Worm (Caenorhabditis elegans) whole organism, L2 larva: ENCODE data around the gene K11D12.8.

ENCODE experiments used
- F13H6.1 ChIP-seq: sonication (generic microtip); optimal IDR thresholded peaks from 2 replicates; lab custom pipeline; 2016; ENCODE audit warnings: missing genetic modification characterization, missing compliant biosample characterization
- R02D3.7 ChIP-seq: fragments of 150-350 bp; optimal IDR thresholded peaks from 2 replicates; lab custom pipeline; 2014; ENCODE audit warnings: missing biosample characterization, missing genetic modification characterization
- Y55F3AM.14 ChIP-seq: fragments of 200-800 bp; sonication (Bioruptor generic); optimal IDR thresholded peaks from 2 replicates; lab custom pipeline; 2018; ENCODE audit warnings: mild to moderate bottlenecking, missing genetic modification characterization, missing compliant biosample characterization
- alr-1 ChIP-seq: fragments of 150-350 bp; optimal IDR thresholded peaks from 2 replicates; lab custom pipeline; 2014; ENCODE audit warnings: missing biosample characterization, missing genetic modification characterization
- blmp-1 ChIP-seq: sonication (generic microtip); optimal IDR thresholded peaks from 2 replicates; lab custom pipeline; 2017; ENCODE audit warnings: missing genetic modification characterization, mild to moderate bottlenecking, missing compliant biosample characterization, antibody characterized with exemption, moderate library complexity; ENCODE audit not compliant: insufficient read depth
- ceh-16 ChIP-seq: fragments of 150-350 bp; optimal IDR thresholded peaks from 2 replicates; lab custom pipeline; 2014; ENCODE audit warnings: missing biosample characterization, missing genetic modification characterization
- crh-2 ChIP-seq: sonication (generic microtip); optimal IDR thresholded peaks from 2 replicates; lab custom pipeline; 2017; ENCODE audit warnings: missing biosample characterization, missing genetic modification characterization
- dmd-4 ChIP-seq: sonication (generic microtip); optimal IDR thresholded peaks from 2 replicates; lab custom pipeline; 2017; ENCODE audit warnings: missing biosample characterization, missing genetic modification characterization
- egl-27 ChIP-seq: sonication (generic microtip); optimal IDR thresholded peaks from 3 replicates; lab custom pipeline; 2017; ENCODE audit warnings: missing biosample characterization, missing genetic modification reagents, missing genetic modification characterization
- elt-1 ChIP-seq: fragments of 150-350 bp; optimal IDR thresholded peaks from 2 replicates; lab custom pipeline; 2014; ENCODE audit warnings: missing biosample characterization, missing genetic modification characterization
- elt-3 ChIP-seq: sonication (generic microtip); optimal IDR thresholded peaks from 2 replicates; lab custom pipeline; 2017; ENCODE audit warnings: missing biosample characterization, missing genetic modification characterization
- fos-1 ChIP-seq: fragments of 150-350 bp; optimal IDR thresholded peaks from 2 replicates; lab custom pipeline; 2014; ENCODE audit warnings: missing biosample characterization, missing genetic modification characterization
- gmeb-1 ChIP-seq: fragments of 150-350 bp; optimal IDR thresholded peaks from 2 replicates; lab custom pipeline; 2014; ENCODE audit warnings: missing biosample characterization, missing genetic modification characterization
- lin-13 ChIP-seq: fragments of 150-350 bp; optimal IDR thresholded peaks from 2 replicates; lab custom pipeline; 2014; ENCODE audit warnings: missing biosample characterization, missing genetic modification reagents, missing genetic modification characterization
- lin-39 ChIP-seq: fragments of 150-350 bp; optimal IDR thresholded peaks from 2 replicates; lab custom pipeline; 2014; ENCODE audit warnings: missing biosample characterization, missing genetic modification reagents, missing genetic modification characterization
- mbf-1 ChIP-seq: sonication (generic microtip); optimal IDR thresholded peaks from 2 replicates; lab custom pipeline; 2017; ENCODE audit warnings: missing biosample characterization, missing genetic modification characterization
- nhr-10 ChIP-seq: sonication (generic microtip); optimal IDR thresholded peaks from 2 replicates; lab custom pipeline; 2017; ENCODE audit warnings: missing biosample characterization, missing genetic modification characterization
- nhr-11 ChIP-seq: fragments of 150-350 bp; optimal IDR thresholded peaks from 2 replicates; lab custom pipeline; 2014; ENCODE audit warnings: missing biosample characterization, missing genetic modification characterization
- nhr-12 ChIP-seq: fragments of 150-350 bp; optimal IDR thresholded peaks from 2 replicates; lab custom pipeline; 2014; ENCODE audit warnings: missing biosample characterization, missing genetic modification characterization
- nhr-129 ChIP-seq: fragments of 150-350 bp; optimal IDR thresholded peaks from 2 replicates; lab custom pipeline; 2014; ENCODE audit warnings: missing biosample characterization, missing genetic modification characterization
- nhr-21 ChIP-seq: fragments of 150-350 bp; optimal IDR thresholded peaks from 2 replicates; lab custom pipeline; 2014; ENCODE audit warnings: missing biosample characterization, missing genetic modification characterization
- nhr-237 ChIP-seq: fragments of 150-350 bp; optimal IDR thresholded peaks from 2 replicates; lab custom pipeline; 2014; ENCODE audit warnings: missing biosample characterization, missing genetic modification characterization
- nhr-6 ChIP-seq: fragments of 150-350 bp; optimal IDR thresholded peaks from 2 replicates; lab custom pipeline; 2014; ENCODE audit warnings: missing biosample characterization, missing genetic modification characterization
- peb-1 ChIP-seq: fragments of 150-350 bp; optimal IDR thresholded peaks from 2 replicates; lab custom pipeline; 2014; ENCODE audit warnings: missing biosample characterization, missing genetic modification characterization
- skn-1 ChIP-seq: sonication (generic microtip); optimal IDR thresholded peaks from 2 replicates; lab custom pipeline; 2017; ENCODE audit warnings: missing biosample characterization, missing genetic modification characterization
- sma-3 ChIP-seq: sonication (generic microtip); optimal IDR thresholded peaks from 2 replicates; lab custom pipeline; 2016; ENCODE audit warnings: missing genetic modification reagents, missing genetic modification characterization, missing compliant biosample characterization
- sma-9 ChIP-seq, 2 experiments: fragments of 150-350 bp in 1 of 2; sonication (generic microtip) in 1 of 2; optimal IDR thresholded peaks; 2 replicates each; lab custom pipeline; 2014 to 2016; ENCODE audit warnings: missing genetic modification characterization in 2 of 2, mild to moderate bottlenecking in 1 of 2, missing biosample characterization in 1 of 2, missing compliant biosample characterization in 1 of 2, missing genetic modification reagents in 1 of 2, moderate library complexity in 1 of 2
- snpc-4 ChIP-seq: fragments of 150-350 bp; optimal IDR thresholded peaks from 2 replicates; lab custom pipeline; 2014; ENCODE audit warnings: missing biosample characterization, missing genetic modification characterization
- unc-39 ChIP-seq: fragments of 150-350 bp; optimal IDR thresholded peaks from 2 replicates; lab custom pipeline; 2014; ENCODE audit warnings: missing biosample characterization, missing genetic modification characterization
- unc-55 ChIP-seq: fragments of 150-350 bp; sonication (generic microtip); optimal IDR thresholded peaks from 3 replicates; lab custom pipeline; 2014; ENCODE audit warnings: missing biosample characterization, missing genetic modification reagents, missing genetic modification characterization
- unc-62 ChIP-seq: fragments of 150-350 bp; optimal IDR thresholded peaks from 2 replicates; lab custom pipeline; 2014; ENCODE audit warnings: missing biosample characterization, missing genetic modification reagents, missing genetic modification characterization
- ztf-4 ChIP-seq: fragments of 150-350 bp; optimal IDR thresholded peaks from 2 replicates; lab custom pipeline; 2014; ENCODE audit warnings: missing biosample characterization, missing genetic modification characterization

The K11D12.8 gene

DNA sequence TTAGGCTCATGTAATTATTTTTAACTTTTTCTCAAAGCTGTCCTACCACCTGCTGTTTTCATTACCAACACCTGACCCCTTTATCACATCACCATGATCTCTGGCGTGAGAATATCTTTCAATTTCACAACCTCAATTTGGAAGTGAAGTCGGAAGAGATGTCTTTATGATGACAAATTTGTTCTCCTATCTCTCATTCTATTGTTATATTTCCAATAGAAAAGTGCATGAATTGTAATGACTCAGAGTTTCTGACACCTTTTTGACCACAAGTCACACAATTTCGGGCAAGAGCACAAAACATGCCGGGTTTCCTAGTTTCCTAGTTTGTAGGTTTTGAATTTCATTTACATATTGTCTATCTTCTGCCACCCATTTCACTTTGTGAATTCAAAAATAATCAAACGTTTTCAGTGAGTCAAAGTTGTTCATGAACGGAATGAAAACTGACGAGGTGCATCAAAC lies 22.0 kb downstream of the K11D12.8 start, which contains the start of gene srr-4:
Gene srr-4, plus strand, starts transcription at position 415 of the 465 bp plus-strand sequence.
- peak; percentile 66 for TF ChIP-seq fos-1 (tag; lab: Kevin White, UChicago)
- peak; percentile 39 for TF ChIP-seq skn-1 (tag; lab: Kevin White, UChicago)
- peak; percentile 18 for TF ChIP-seq sma-9 (GFP tag; optimal IDR thresholded peaks at IDR 0.05; lab: Kevin White, UChicago)
- no peak for TF ChIP-seq sma-9 (tag; optimal IDR thresholded peaks at IDR 0.05; lab: Kevin White, UChicago)
- no peak for TF ChIP-seq unc-55 (GFP tag; lab: Kevin White, UChicago)

DNA sequence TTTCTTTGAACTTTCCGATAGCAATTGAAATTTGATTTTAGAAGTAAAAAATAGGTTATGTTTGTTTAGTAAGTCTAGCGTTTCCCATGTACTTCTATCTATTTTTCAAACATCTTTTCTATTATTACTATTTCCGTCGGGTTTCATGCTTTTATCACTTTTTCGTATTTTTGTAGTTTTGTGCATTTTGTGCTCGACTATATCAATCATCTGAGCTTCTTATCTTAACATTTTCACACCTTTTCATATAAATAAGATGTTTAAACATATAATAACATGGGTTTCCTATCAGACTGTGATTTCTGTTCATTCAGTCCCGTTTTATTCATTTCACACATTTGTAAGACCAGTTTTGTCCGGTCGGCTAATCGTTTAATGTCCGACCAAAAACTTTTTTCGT lies 22.7 kb downstream of the K11D12.8 start:
- TF ChIP-seq Y55F3AM.14 (GFP tag; lab: Kevin White, UChicago) (peak; percentile 42), nhr-6 (no peak), nhr-21 (tag; lab: Kevin White, UChicago) (no peak), sma-9 (GFP tag; optimal IDR thresholded peaks at IDR 0.05; lab: Kevin White, UChicago) (peak; percentile 55), sma-9 (tag; optimal IDR thresholded peaks at IDR 0.05; lab: Kevin White, UChicago) (no peak), fos-1 (tag; lab: Kevin White, UChicago) (peak; percentile 38), elt-3 (tag; lab: Kevin White, UChicago) (no peak), egl-27 (tag; lab: Kevin White, UChicago) (no peak), nhr-10 (tag; lab: Kevin White, UChicago) (no peak), elt-1 (tag; lab: Kevin White, UChicago) (no peak), skn-1 (tag; lab: Kevin White, UChicago) (no peak), unc-62 (no peak), ztf-4 (no peak), lin-39 (no peak), nhr-11 (tag; lab: Kevin White, UChicago) (no peak)

DNA sequence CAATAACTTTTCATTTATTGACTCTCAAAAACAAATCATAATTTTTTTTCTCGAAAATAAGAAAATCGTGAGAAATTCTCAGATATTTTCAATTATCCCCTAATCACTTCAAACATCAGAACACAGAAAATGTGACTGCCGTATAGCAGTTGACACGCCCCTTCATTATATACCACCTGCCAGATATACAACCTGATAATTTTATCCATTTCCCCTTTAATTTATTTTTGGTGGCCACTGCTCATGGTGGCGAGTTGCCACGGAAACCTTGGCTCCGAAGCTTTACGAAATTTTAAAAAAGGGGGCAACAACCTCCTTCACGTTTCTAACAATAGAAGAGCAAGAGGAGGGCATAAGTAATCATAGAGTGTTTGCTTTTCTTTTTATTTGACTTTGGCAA lies 24.1 kb downstream of the K11D12.8 start:
- no peak for TF ChIP-seq ceh-16 (tag; lab: Kevin White, UChicago)
- TF ChIP-seq crh-2 (tag; lab: Kevin White, UChicago), result no peak

DNA sequence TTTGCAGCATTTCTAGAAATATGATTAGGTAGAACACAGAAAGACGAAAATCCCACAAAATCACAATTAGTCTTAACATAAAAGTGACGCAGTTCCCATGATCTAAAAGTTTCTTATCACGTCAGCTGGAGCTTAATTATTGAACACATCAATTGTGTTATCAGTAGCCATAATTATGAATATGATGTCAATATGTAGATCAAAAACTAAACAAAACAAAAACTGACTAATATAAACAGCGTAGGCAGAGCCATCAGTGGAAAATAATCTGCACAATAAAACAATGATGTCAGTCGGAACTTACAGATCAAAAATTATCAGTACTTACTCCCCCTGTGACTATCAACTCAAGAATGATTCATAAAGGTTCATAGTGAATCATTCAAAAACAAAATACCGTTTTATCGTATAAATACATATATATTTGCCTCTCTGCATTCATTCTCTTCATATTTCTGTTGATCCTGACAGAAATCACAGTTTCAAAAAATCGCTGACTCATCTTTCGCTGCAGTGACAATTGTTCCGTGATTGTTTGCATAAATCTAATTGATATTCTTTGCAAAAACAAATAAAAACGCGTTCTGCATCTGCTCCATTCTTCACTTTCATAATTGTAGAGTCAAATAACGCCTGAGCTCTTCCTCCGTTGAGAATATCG lies 28.5 kb downstream of the K11D12.8 start, which contains the start of gene srr-6:
Gene srr-6, plus strand, starts transcription at position 611 of the 661 bp plus-strand sequence.
- TF ChIP-seq fos-1 (tag; lab: Kevin White, UChicago) (peak; percentile 71), blmp-1 (tag; lab: Kevin White, UChicago) (no peak)

DNA sequence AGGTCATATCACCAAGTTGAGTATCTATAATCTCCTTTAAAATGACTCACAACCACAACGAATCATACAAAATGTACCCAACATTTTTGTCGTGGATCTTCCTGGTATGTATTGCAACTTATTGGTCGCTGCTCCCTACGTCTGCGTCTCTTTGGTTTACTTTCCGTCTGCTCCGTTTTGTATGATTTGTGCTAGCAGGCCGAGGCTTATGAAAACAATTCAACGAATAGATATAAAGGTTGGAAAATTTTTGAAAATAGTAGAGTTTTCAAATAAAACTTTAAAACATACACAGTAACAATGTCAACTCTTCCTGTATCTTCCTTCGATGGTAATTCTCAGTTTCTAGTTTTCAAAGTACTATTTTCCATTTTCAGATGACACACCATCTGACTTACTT lies 39.4 kb downstream of the K11D12.8 start, which contains the start of gene srr-8:
Gene srr-8, plus strand, starts transcription at position 301 of the 400 bp plus-strand sequence.
- TF ChIP-seq unc-39, result no peak
- no peak for TF ChIP-seq nhr-12
- no peak for TF ChIP-seq ztf-4
- TF ChIP-seq F13H6.1 (tag; lab: Kevin White, UChicago), result no peak
- TF ChIP-seq alr-1 (tag; lab: Kevin White, UChicago), result no peak
- no peak for TF ChIP-seq snpc-4 (tag; lab: Kevin White, UChicago)
- no peak for TF ChIP-seq sma-3 (GFP tag; lab: Kevin White, UChicago)
- TF ChIP-seq mbf-1, result no peak
- no peak for TF ChIP-seq nhr-11 (tag; lab: Kevin White, UChicago)
- no peak for TF ChIP-seq skn-1 (tag; lab: Kevin White, UChicago)
- no peak for TF ChIP-seq egl-27 (tag; lab: Kevin White, UChicago)
- TF ChIP-seq gmeb-1 (tag; lab: Kevin White, UChicago), result no peak
- TF ChIP-seq peb-1, result no peak
- no peak for TF ChIP-seq nhr-237 (tag; lab: Kevin White, UChicago)
- TF ChIP-seq nhr-21 (tag; lab: Kevin White, UChicago), result no peak
- TF ChIP-seq R02D3.7 (tag; lab: Kevin White, UChicago), result no peak
- no peak for TF ChIP-seq elt-3 (tag; lab: Kevin White, UChicago)
- TF ChIP-seq, all 48 proteins: peak for 0

DNA sequence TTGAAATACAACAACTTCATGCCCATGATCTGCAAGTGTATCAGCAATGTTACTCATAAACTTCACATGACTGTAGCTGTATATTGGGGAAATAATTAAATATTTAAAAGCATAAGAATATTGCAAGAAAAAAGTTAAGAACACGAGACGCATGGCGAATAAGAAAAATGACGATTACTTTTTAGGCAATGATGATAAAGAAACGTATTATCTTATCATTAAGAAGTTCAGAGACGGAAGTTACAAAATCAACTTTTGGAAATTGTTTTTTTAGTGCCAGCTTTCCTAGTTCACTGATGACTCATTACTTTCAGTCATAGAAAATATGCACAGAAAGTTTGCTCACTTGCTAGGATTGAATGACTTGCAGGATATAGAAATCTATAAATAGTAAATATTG lies 40.4 kb downstream of the K11D12.8 start, which contains the start of gene ugt-7:
Gene ugt-7, minus strand, starts transcription at position 161 of the 400 bp plus-strand sequence.
- no peak for TF ChIP-seq egl-27 (tag; lab: Kevin White, UChicago)
- TF ChIP-seq sma-3 (GFP tag; lab: Kevin White, UChicago), result no peak
- no peak for TF ChIP-seq dmd-4
- no peak for TF ChIP-seq nhr-129 (tag; lab: Kevin White, UChicago)
- TF ChIP-seq fos-1 (tag; lab: Kevin White, UChicago), result peak; percentile 66
- TF ChIP-seq nhr-21 (tag; lab: Kevin White, UChicago), result no peak
- TF ChIP-seq snpc-4 (tag; lab: Kevin White, UChicago), result no peak
- TF ChIP-seq lin-13, result no peak
